Fruit fly (Drosophila melanogaster) whole organism, prepupa: Measurements from ENCODE around the gene CG5541.

Source experiments
- Blimp-1 ChIP-seq: fragments of 200-800 bp; sonication (Bioruptor generic); optimal IDR thresholded peaks from 3 replicates; lab custom pipeline; 2017; ENCODE audit warnings: missing biosample characterization, missing genetic modification characterization, mild to moderate bottlenecking, moderate library complexity, missing genetic modification reagents
- CG10669 ChIP-seq: fragments of 200-800 bp; sonication (Bioruptor generic); optimal IDR thresholded peaks from 3 replicates; lab custom pipeline; 2018; ENCODE audit warnings: missing biosample characterization, mild to moderate bottlenecking, missing genetic modification characterization, moderate library complexity
- CG11294 ChIP-seq: fragments of 200-800 bp; sonication (Bioruptor generic); IDR thresholded peaks from 2 replicates; pipeline ENCODE4 v1.3.6; 2022; ENCODE audit warnings: missing biosample characterization, missing genetic modification characterization
- CG11902 ChIP-seq: fragments of 200-800 bp; sonication (Bioruptor generic); optimal IDR thresholded peaks from 3 replicates; lab custom pipeline; 2016; ENCODE audit warnings: missing biosample characterization, missing genetic modification characterization
- CG15336 ChIP-seq: fragments of 200-800 bp; sonication (Bioruptor generic); IDR thresholded peaks from 2 replicates; pipeline ENCODE4 v1.3.6; 2022; ENCODE audit warnings: missing biosample characterization, missing genetic modification characterization
- CG1621 ChIP-seq: fragments of 200-800 bp; sonication (Bioruptor generic); optimal IDR thresholded peaks from 3 replicates; lab custom pipeline; 2018; ENCODE audit warnings: missing biosample characterization, mild to moderate bottlenecking, missing genetic modification characterization
- CG16779 ChIP-seq: fragments of 200-800 bp; sonication (Bioruptor generic); optimal IDR thresholded peaks from 3 replicates; lab custom pipeline; 2017; ENCODE audit warnings: missing biosample characterization, mild to moderate bottlenecking, missing genetic modification characterization
- CG3032 ChIP-seq: fragments of 200-800 bp; optimal IDR thresholded peaks from 2 replicates; lab custom pipeline; 2019; ENCODE audit warnings: missing biosample characterization, mild to moderate bottlenecking, missing genetic modification characterization, moderate library complexity
- CG31627 ChIP-seq: fragments of 200-800 bp; sonication (Bioruptor generic); optimal IDR thresholded peaks from 3 replicates; lab custom pipeline; 2016; ENCODE audit warnings: missing biosample characterization, missing genetic modification characterization
- CG32006 ChIP-seq: fragments of 200-800 bp; sonication (Bioruptor generic); optimal IDR thresholded peaks from 3 replicates; lab custom pipeline; 2017; ENCODE audit warnings: missing biosample characterization, mild to moderate bottlenecking, missing genetic modification characterization
- CG34406 ChIP-seq: fragments of 200-800 bp; sonication (Bioruptor generic); optimal IDR thresholded peaks from 3 replicates; lab custom pipeline; 2016; ENCODE audit warnings: missing biosample characterization, missing genetic modification characterization
- CG3919 ChIP-seq: fragments of 200-800 bp; sonication (Bioruptor generic); optimal IDR thresholded peaks from 3 replicates; lab custom pipeline; 2016; ENCODE audit warnings: missing biosample characterization, missing genetic modification characterization
- CG4318 ChIP-seq: fragments of 200-800 bp; sonication (Bioruptor generic); optimal IDR thresholded peaks from 3 replicates; lab custom pipeline; 2017; ENCODE audit warnings: missing biosample characterization, mild to moderate bottlenecking, missing genetic modification characterization
- CG6163 ChIP-seq: fragments of 200-800 bp; sonication (Bioruptor generic); IDR thresholded peaks from 3 replicates; pipeline ENCODE4 v1.3.6; 2022; ENCODE audit warnings: missing biosample characterization, missing genetic modification characterization
- CG6276 ChIP-seq: fragments of 200-800 bp; sonication (Bioruptor generic); optimal IDR thresholded peaks from 2 replicates; lab custom pipeline; 2017; ENCODE audit warnings: missing biosample characterization, mild to moderate bottlenecking, missing genetic modification characterization
- CG6792 ChIP-seq: fragments of 200-800 bp; sonication (Bioruptor generic); optimal IDR thresholded peaks from 3 replicates; lab custom pipeline; 2016; ENCODE audit warnings: missing biosample characterization, missing genetic modification characterization
- CG8319 ChIP-seq: fragments of 200-800 bp; sonication (Bioruptor generic); optimal IDR thresholded peaks from 3 replicates; lab custom pipeline; 2016; ENCODE audit warnings: missing biosample characterization, missing genetic modification characterization
- CG9139 ChIP-seq: fragments of 200-800 bp; sonication (Bioruptor generic); optimal IDR thresholded peaks from 3 replicates; lab custom pipeline; 2017; ENCODE audit warnings: missing biosample characterization, mild to moderate bottlenecking, missing genetic modification characterization
- Eip75B ChIP-seq: fragments of 200-800 bp; sonication (Bioruptor generic); optimal IDR thresholded peaks from 3 replicates; lab custom pipeline; 2016; ENCODE audit warnings: missing biosample characterization, missing genetic modification characterization
- Eip78C ChIP-seq: fragments of 200-800 bp; sonication (Bioruptor generic); peaks from one replicate; lab custom pipeline; 2016; ENCODE audit warnings: missing biosample characterization, missing genetic modification characterization
- Ets96B ChIP-seq: fragments of 200-800 bp; optimal IDR thresholded peaks from 2 replicates; lab custom pipeline; 2019; ENCODE audit warnings: missing biosample characterization, mild to moderate bottlenecking, missing genetic modification characterization, moderate library complexity
- Hr38 ChIP-seq: sonication (Bioruptor generic); optimal IDR thresholded peaks from 2 replicates; lab custom pipeline; 2016; ENCODE audit warnings: missing biosample characterization, missing genetic modification characterization
- Hr39 ChIP-seq: fragments of 200-800 bp; sonication (Bioruptor generic); optimal IDR thresholded peaks from 2 replicates; lab custom pipeline; 2016; ENCODE audit warnings: missing biosample characterization, missing genetic modification characterization
- Hr4 ChIP-seq: fragments of 200-800 bp; sonication (Bioruptor generic); optimal IDR thresholded peaks from 3 replicates; lab custom pipeline; 2016; ENCODE audit warnings: missing biosample characterization, missing genetic modification characterization
- Met ChIP-seq: fragments of 200-800 bp; sonication (Bioruptor generic); optimal IDR thresholded peaks from 3 replicates; lab custom pipeline; 2016; ENCODE audit warnings: missing biosample characterization, missing genetic modification characterization
- OdsH ChIP-seq: fragments of 200-800 bp; sonication (Bioruptor generic); optimal IDR thresholded peaks from 3 replicates; lab custom pipeline; 2016; ENCODE audit warnings: missing biosample characterization, missing genetic modification characterization
- Sox102F ChIP-seq: fragments of 200-800 bp; sonication (Bioruptor generic); optimal IDR thresholded peaks from 2 replicates; lab custom pipeline; 2016; ENCODE audit warnings: missing biosample characterization, mild to moderate bottlenecking, missing genetic modification characterization
- Sox14 ChIP-seq: fragments of 200-800 bp; sonication (Bioruptor generic); optimal IDR thresholded peaks from 3 replicates; lab custom pipeline; 2016; ENCODE audit warnings: missing biosample characterization, missing genetic modification characterization
- Sox15 ChIP-seq: fragments of 200-800 bp; sonication (Bioruptor generic); optimal IDR thresholded peaks from 3 replicates; lab custom pipeline; 2016; ENCODE audit warnings: missing biosample characterization, missing genetic modification characterization
- achi ChIP-seq: fragments of 200-800 bp; sonication (Bioruptor generic); optimal IDR thresholded peaks from 3 replicates; lab custom pipeline; 2016; ENCODE audit warnings: missing biosample characterization, missing genetic modification characterization
- acj6 ChIP-seq: fragments of 200-800 bp; sonication (Bioruptor generic); optimal IDR thresholded peaks from 3 replicates; lab custom pipeline; 2016; ENCODE audit warnings: missing biosample characterization, missing genetic modification characterization
- cyc ChIP-seq: fragments of 200-800 bp; sonication (Bioruptor generic); optimal IDR thresholded peaks from 3 replicates; lab custom pipeline; 2016; ENCODE audit warnings: missing biosample characterization, missing genetic modification characterization
- dac ChIP-seq: fragments of 200-800 bp; sonication (Bioruptor generic); optimal IDR thresholded peaks from 2 replicates; lab custom pipeline; 2017; ENCODE audit warnings: missing biosample characterization, mild to moderate bottlenecking, missing genetic modification characterization
- dsx ChIP-seq: fragments of 200-800 bp; optimal IDR thresholded peaks from 3 replicates; lab custom pipeline; 2019; ENCODE audit warnings: missing biosample characterization, mild to moderate bottlenecking, missing genetic modification characterization, moderate library complexity; ENCODE audit not compliant: poor library complexity, severe bottlenecking
- esn ChIP-seq: fragments of 200-800 bp; sonication (Bioruptor generic); optimal IDR thresholded peaks from 2 replicates; lab custom pipeline; 2016; ENCODE audit warnings: missing biosample characterization, mild to moderate bottlenecking, missing genetic modification characterization, moderate library complexity
- fd59A ChIP-seq: fragments of 200-800 bp; sonication (Bioruptor generic); optimal IDR thresholded peaks from 2 replicates; lab custom pipeline; 2017; ENCODE audit warnings: missing biosample characterization, mild to moderate bottlenecking, missing genetic modification characterization, missing genetic modification reagents
- fd85E ChIP-seq: fragments of 200-800 bp; sonication (Bioruptor generic); optimal IDR thresholded peaks from 3 replicates; lab custom pipeline; 2016; ENCODE audit warnings: missing biosample characterization, missing genetic modification characterization
- fkh ChIP-seq: fragments of 200-800 bp; sonication (Bioruptor generic); optimal IDR thresholded peaks from 3 replicates; lab custom pipeline; 2017; ENCODE audit warnings: missing biosample characterization, mild to moderate bottlenecking, missing genetic modification characterization, moderate library complexity
- net ChIP-seq: fragments of 200-800 bp; sonication (Bioruptor generic); optimal IDR thresholded peaks from 3 replicates; lab custom pipeline; 2016; ENCODE audit warnings: missing biosample characterization, missing genetic modification characterization
- salr ChIP-seq, 2 experiments: fragments of 200-800 bp; sonication (Bioruptor generic); optimal IDR thresholded peaks; 3 replicates each; lab custom pipeline; 2016 to 2018; ENCODE audit warnings: missing biosample characterization in 2 of 2, missing genetic modification characterization in 2 of 2, mild to moderate bottlenecking in 1 of 2
- ss ChIP-seq, 2 experiments: fragments of 200-800 bp; sonication (Bioruptor generic); optimal IDR thresholded peaks; 2 replicates in 1 of 2; 3 replicates in 1 of 2; lab custom pipeline; 2017 to 2018; ENCODE audit warnings: mild to moderate bottlenecking in 2 of 2, missing biosample characterization in 2 of 2, missing genetic modification characterization in 2 of 2, moderate library complexity in 1 of 2
- svp ChIP-seq: fragments of 200-800 bp; sonication (Bioruptor generic); peaks from one replicate; lab custom pipeline; 2016; ENCODE audit warnings: missing biosample characterization, missing genetic modification characterization
- topi ChIP-seq: fragments of 200-800 bp; sonication (Bioruptor generic); optimal IDR thresholded peaks from 3 replicates; lab custom pipeline; 2016; ENCODE audit warnings: missing biosample characterization, missing genetic modification characterization
- vri ChIP-seq: fragments of 200-800 bp; sonication (Bioruptor generic); optimal IDR thresholded peaks from 3 replicates; lab custom pipeline; 2016; ENCODE audit warnings: missing biosample characterization, mild to moderate bottlenecking, missing genetic modification characterization

Gene CG5541

DNA sequence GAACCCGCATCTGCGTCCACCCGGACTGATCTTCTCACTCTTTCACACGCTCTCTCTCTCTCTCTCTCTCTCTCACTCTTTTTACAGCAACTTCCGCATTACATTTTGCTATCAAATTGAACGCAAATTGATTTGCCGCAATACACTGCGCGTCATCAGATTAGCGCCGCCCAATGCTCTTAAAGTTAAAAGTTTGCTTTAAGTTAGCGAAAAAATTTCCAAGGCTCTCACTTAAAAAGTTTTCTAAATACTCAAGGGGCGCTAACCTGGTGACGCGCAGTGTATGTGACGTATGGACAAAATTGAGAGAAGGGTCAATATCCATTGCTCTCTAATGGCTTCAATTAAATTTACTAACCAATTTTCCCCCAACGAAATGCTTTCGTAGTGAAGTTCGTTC, 21.7 kb upstream of the CG5541 start (continued):
- TF ChIP-seq Ets96B (peak; percentile 48), Hr39 (GFP tag; lab: Kevin White, UChicago) (peak; percentile 81), OdsH (GFP tag; lab: Kevin White, UChicago) (peak; percentile 71), Sox102F (GFP tag; lab: Kevin White, UChicago) (peak; percentile 73), svp (GFP tag; lab: Kevin White, UChicago) (peak; percentile 83), CG3919 (peak; percentile 76), CG10669 (peak; percentile 70), CG16779 (tag; lab: Kevin White, UChicago) (peak; percentile 9), CG9139 (GFP tag; lab: Kevin White, UChicago) (no peak), dsx (GFP tag; lab: Kevin White, UChicago) (peak; percentile 33), CG31627 (GFP tag; lab: Kevin White, UChicago) (peak; percentile 79), salr (GFP tag; optimal IDR thresholded peaks at IDR 0.05; lab: Kevin White, UChicago) (peak in 1 of 2 experiments; percentile 31), achi (GFP tag; lab: Kevin White, UChicago) (peak; percentile 70), Hr4 (GFP tag; lab: Kevin White, UChicago) (peak; percentile 76), CG11902 (GFP tag; lab: Kevin White, UChicago) (peak; percentile 44), CG6163 (GFP tag; lab: Robert Waterston, UW) (peak; percentile 83), CG3032 (tag; lab: Kevin White, UChicago) (peak; percentile 48), fkh (GFP tag; lab: Kevin White, UChicago) (peak; percentile 39), Met (GFP tag; lab: Kevin White, UChicago) (peak; percentile 80), CG6276 (GFP tag; lab: Kevin White, UChicago) (peak; percentile 55)

DNA sequence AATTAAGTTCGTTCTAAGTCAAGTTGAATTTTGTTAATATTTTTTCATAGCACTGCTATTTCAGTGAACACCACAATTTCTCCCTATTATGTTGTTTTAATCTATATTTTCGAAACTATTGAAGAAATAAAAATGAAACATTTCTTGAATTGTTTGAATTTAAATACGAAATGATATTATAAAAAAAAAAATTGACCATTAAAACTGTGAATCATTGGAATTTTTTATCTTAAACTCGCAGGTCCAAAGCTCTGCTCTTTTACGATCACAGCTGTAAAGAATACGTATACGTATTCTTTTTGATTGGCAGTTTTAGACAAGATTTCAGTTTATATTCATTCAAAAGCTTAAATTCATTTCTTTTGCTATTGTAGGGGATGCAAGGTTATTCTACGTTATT, 20.5 kb upstream of the CG5541 start:
- peak; percentile 55 for TF ChIP-seq Eip78C (GFP tag; lab: Kevin White, UChicago)
- no peak for TF ChIP-seq Hr4 (GFP tag; lab: Kevin White, UChicago)
- peak; percentile 54 for TF ChIP-seq svp (GFP tag; lab: Kevin White, UChicago)

DNA sequence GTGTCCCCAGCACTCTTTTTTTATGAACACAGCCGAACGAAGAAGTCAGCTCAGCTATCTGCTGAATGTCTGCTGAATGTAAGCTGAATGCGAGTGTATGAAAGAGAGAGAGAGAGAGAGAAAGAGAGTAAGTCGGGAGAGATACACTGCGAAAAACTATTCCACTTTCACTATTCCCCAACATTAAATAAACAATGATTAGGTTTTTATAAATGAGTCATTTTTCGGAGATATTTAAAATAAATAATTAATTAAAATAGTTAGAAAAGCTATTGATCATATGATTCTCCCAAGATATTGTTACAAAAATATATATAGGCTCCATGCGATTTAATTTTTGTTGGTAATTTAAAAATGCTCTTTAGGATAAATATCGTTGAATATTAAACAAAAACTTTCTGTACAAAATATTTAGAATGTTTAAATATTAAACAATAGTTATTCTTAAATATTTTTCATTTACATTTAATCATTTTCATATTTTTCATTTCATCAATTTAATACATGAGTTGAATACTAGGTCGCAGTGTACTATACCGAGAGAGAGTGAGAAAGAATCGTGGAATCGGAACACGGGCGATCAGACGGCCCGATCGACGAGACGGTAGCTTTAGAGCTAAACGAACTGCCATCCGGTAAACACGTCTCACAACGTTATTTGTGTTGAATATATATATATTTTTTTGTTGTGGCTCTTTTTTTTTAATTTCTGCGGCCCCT, 19.9 kb upstream of the CG5541 start, which contains the start of gene be:
TSS of gene be (plus strand) at position 611 of the 720 bp plus-strand sequence.
- peak; percentile 14 for TF ChIP-seq acj6 (GFP tag; lab: Kevin White, UChicago)
- peak; percentile 11 for TF ChIP-seq cyc (GFP tag; lab: Kevin White, UChicago)
- TF ChIP-seq CG34406 (GFP tag; lab: Kevin White, UChicago), result peak; percentile 66
- TF ChIP-seq net (GFP tag; lab: Kevin White, UChicago), result no peak
- peak; percentile 45 for TF ChIP-seq CG3919
- no peak for TF ChIP-seq fd59A (GFP tag; lab: Kevin White, UChicago)
- peak; percentile 22 for TF ChIP-seq CG9139 (GFP tag; lab: Kevin White, UChicago)
- peak; percentile 76 for TF ChIP-seq Eip78C (GFP tag; lab: Kevin White, UChicago)
- peak; percentile 53 for TF ChIP-seq achi (GFP tag; lab: Kevin White, UChicago)
- TF ChIP-seq esn (GFP tag; lab: Kevin White, UChicago), result peak; percentile 74
- TF ChIP-seq CG11902 (GFP tag; lab: Kevin White, UChicago), result peak; percentile 4
- peak; percentile 24 for TF ChIP-seq Sox14 (GFP tag; lab: Kevin White, UChicago)
- no peak for TF ChIP-seq Eip75B
- TF ChIP-seq CG4318 (GFP tag; lab: Kevin White, UChicago), result peak; percentile 29
- peak; percentile 63 for TF ChIP-seq CG15336
- TF ChIP-seq topi (GFP tag; lab: Kevin White, UChicago), result no peak
- TF ChIP-seq CG10669, result peak; percentile 18
- TF ChIP-seq ss (GFP tag; optimal IDR thresholded peaks at IDR 0.05; lab: Kevin White, UChicago), result peak; percentile 41 to 66
- TF ChIP-seq Hr38 (GFP tag; lab: Kevin White, UChicago), result no peak
- peak; percentile 18 for TF ChIP-seq Met (GFP tag; lab: Kevin White, UChicago)
- TF ChIP-seq Sox102F (GFP tag; lab: Kevin White, UChicago), result peak; percentile 47
- TF ChIP-seq CG8319 (GFP tag; lab: Kevin White, UChicago), result no peak
- no peak for TF ChIP-seq dac (GFP tag; lab: Kevin White, UChicago)
- peak; percentile 32 for TF ChIP-seq OdsH (GFP tag; lab: Kevin White, UChicago)
- TF ChIP-seq CG1621 (tag; lab: Kevin White, UChicago), result no peak
- TF ChIP-seq CG6163 (GFP tag; lab: Robert Waterston, UW), result peak; percentile 59
- TF ChIP-seq Sox15 (GFP tag; lab: Kevin White, UChicago), result peak; percentile 16
- peak; percentile 33 for TF ChIP-seq vri (GFP tag; lab: Kevin White, UChicago)
- TF ChIP-seq CG16779 (tag; lab: Kevin White, UChicago), result no peak
- peak in 1 of 2 experiments; percentile 68 for TF ChIP-seq salr (GFP tag; optimal IDR thresholded peaks at IDR 0.05; lab: Kevin White, UChicago)
- peak; percentile 53 for TF ChIP-seq Blimp-1
- peak; percentile 56 for TF ChIP-seq CG6792 (GFP tag; lab: Kevin White, UChicago)
- no peak for TF ChIP-seq Hr4 (GFP tag; lab: Kevin White, UChicago)
- no peak for TF ChIP-seq fd85E
- no peak; the same call in 1 of the 2 replicates for TF ChIP-seq CG11294 (GFP tag; lab: Robert Waterston, UW)
- peak; percentile 75 for TF ChIP-seq CG32006 (GFP tag; lab: Kevin White, UChicago)
